Fruit fly (Drosophila melanogaster): Measurements from ENCODE around the gene CG13674.

CG13674 gene

DNA sequence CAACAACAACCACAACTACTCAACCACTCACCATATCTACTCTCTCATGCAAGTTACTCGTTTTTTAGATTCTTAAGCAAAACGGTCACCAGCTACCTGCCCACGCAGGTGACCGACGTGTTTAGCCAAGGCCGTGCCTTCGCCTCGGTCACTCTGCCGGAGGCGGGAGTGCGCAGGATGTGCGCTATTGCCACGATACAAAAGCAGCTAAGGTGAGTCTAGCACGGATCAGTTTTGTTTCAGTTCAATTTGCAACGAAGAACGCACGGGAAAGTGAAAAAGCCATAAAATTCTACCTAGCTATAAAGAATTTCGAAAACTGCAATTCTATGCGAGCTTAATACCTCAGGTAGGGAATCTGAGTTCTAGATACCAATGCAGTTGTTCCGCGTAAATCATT lies 29.5 kb downstream of the CG13674 start:
- no peak for TF ChIP-seq EcR (GFP tag; optimal IDR thresholded peaks at IDR 0.05)
- no peak for TF ChIP-seq fd96Ca (GFP tag; IDR thresholded peaks at IDR 0.05)
- TF ChIP-seq Ets98B (GFP tag; IDR thresholded peaks at IDR 0.05): no peak
- TF ChIP-seq Snoo (tag; optimal IDR thresholded peaks at IDR 0.05): no peak
- no peak for TF ChIP-seq CG8301 (tag; optimal IDR thresholded peaks at IDR 0.05)
- TF ChIP-seq CG9948 (tag; optimal IDR thresholded peaks at IDR 0.05): no peak
- no peak for TF ChIP-seq CG13204 (GFP tag; optimal IDR thresholded peaks at IDR 0.05)
- no peak for TF ChIP-seq CG34367 (tag; optimal IDR thresholded peaks at IDR 0.05)
- no peak for TF ChIP-seq CG4496 (GFP tag; IDR thresholded peaks at IDR 0.05)
- no peak for TF ChIP-seq CG8159 (tag; optimal IDR thresholded peaks at IDR 0.05)

DNA sequence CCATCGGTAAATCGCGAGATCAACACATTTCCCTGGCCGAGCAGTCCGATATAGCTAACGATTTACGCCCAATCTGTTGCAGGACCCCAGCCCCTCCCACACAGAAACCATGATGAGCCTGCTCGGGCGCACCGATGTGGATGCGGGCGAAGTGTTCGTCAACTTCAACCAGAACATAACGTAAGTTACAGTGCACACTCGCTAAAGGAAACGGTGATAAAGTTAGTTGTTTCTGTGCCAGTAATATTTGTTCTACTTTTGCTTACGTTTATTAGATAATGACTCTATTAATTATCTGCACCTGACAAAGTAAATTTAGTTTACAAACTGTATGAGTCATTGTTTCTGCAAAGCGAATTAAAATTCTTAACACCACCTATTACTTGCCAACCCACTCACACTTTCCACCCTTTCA lies 31.4 kb downstream of the CG13674 start:
- TF ChIP-seq CG15710 (tag; optimal IDR thresholded peaks at IDR 0.05): no peak
- TF ChIP-seq rn (GFP tag; IDR thresholded peaks at IDR 0.05): no peak
- peak; percentile 16; the same call in 1 of the 2 replicates for TF ChIP-seq Ets98B (GFP tag; IDR thresholded peaks at IDR 0.05)
- 0 out of 2 replicates have a peak, but pooled peaks have one; percentile 30 for TF ChIP-seq CG32121 (GFP tag; IDR thresholded peaks at IDR 0.05)
- no peak for TF ChIP-seq D1 (tag; optimal IDR thresholded peaks at IDR 0.05)

DNA sequence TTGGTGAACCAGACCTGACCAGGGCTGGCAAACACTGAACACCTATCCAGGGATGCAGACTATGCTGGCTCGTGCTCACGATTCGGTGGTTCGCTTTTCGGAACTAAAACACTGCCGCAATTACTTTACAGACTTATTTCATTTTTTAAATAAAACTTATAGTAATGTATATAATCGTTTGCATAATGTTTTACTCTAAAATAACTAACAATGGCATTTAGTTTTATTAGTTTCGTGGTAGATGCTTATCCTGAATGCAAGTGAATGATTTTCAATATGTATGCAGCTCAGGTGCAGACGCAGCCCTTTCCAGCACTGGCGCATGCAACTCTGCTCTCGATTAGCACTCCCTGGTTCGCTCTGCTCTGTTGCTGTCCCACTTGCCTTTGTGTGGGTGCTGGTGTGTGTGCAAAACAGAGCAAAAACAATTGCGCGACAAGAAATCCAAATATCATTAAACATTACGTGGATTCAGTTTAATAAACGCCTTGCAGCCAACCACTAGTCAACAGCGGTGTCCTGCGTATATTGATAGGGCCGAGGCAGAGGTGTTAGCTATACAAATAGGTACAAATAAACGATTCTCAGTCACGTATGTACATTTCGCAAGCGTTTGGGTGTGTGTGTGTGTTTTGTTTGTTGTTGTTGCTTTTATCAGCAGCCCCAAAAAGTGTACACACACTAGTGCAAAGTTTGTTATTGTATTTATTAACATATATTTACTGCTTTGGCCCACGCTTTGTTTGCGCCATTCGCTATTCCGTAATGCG lies 32.0 kb downstream of the CG13674 start, which contains the start of the genes ERR and Atg18a:
ERR (minus strand) TSS at position 45 of the 770 bp plus-strand sequence.
Atg18a (plus strand) TSS at position 231 of the 770 bp plus-strand sequence.
- TF ChIP-seq CG17806 (tag; optimal IDR thresholded peaks at IDR 0.05) (peak; percentile 73), rn (GFP tag; IDR thresholded peaks at IDR 0.05) (peak; percentile 84), CG13204 (GFP tag; optimal IDR thresholded peaks at IDR 0.05) (no peak), CG8159 (tag; optimal IDR thresholded peaks at IDR 0.05) (peak; percentile 82), gl (tag; optimal IDR thresholded peaks at IDR 0.05) (peak; percentile 19), CG10348 (GFP tag; IDR thresholded peaks at IDR 0.05) (peak; percentile 77), D1 (tag; optimal IDR thresholded peaks at IDR 0.05) (no peak), CG4496 (GFP tag; IDR thresholded peaks at IDR 0.05) (peak; percentile 92), Pif1B (GFP tag; optimal IDR thresholded peaks at IDR 0.05) (peak; percentile 73), CG9948 (tag; optimal IDR thresholded peaks at IDR 0.05) (peak; percentile 73), CG32121 (GFP tag; IDR thresholded peaks at IDR 0.05) (peak; percentile 89), CG12605 (GFP tag; IDR thresholded peaks at IDR 0.05) (peak; percentile 50; the same call in 1 of the 2 replicates), Ets98B (GFP tag; IDR thresholded peaks at IDR 0.05) (peak; percentile 82), EcR (GFP tag; optimal IDR thresholded peaks at IDR 0.05) (no peak), CG15710 (tag; optimal IDR thresholded peaks at IDR 0.05) (peak; percentile 87), Pif1A (GFP tag; optimal IDR thresholded peaks at IDR 0.05) (no peak), CG14655 (GFP tag; optimal IDR thresholded peaks at IDR 0.05) (no peak), CG8301 (tag; optimal IDR thresholded peaks at IDR 0.05) (peak; percentile 74), Snoo (tag; optimal IDR thresholded peaks at IDR 0.05) (peak; percentile 78), fd96Ca (GFP tag; IDR thresholded peaks at IDR 0.05) (peak; percentile 81), CG34367 (tag; optimal IDR thresholded peaks at IDR 0.05) (peak; percentile 69)

DNA sequence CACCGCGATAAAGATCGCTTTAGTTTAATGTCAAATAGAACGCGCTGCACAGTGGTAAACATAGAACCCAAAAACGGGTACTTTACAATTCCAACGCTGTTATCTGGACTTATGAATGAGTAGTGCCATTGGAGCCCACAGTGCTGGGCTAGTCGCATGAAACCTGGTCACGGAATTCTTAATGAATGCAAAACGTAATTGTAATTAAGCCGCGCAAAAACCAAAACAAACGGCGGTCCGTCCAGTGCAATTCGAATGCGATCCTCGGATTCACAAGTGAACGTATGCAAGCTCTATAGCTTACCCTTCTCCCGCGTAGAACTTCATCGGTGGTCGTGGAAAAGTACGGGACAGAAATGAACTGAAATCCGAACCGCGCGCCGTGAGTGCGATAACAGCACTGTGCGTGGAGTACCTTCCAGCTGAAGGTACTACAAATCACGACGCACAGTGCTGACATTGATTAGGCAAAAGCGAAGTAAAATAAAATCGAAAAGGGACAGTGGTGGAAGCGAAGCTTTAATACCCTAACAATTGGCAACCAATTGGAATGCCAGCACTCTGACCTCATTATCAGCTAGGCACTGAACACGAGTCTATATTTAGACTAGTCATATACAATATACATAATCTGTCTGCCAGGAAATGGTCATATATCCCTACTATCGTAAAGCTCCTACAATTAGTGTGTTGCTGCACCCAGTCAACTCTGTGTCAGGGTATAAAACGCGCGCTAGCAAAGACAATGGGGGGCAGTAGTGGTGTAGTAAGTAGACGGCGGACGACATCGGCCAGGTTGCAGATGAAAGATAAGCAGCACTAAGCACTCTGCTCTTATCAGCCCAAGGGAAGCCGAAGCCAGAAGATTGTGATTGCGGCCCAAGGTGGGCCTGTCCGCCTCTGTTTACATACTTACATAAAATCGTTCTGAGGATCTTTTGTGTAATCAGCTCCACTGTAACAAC lies 33.2 kb downstream of the CG13674 start:
- TF ChIP-seq Pif1A (GFP tag; optimal IDR thresholded peaks at IDR 0.05) (no peak), Snoo (tag; optimal IDR thresholded peaks at IDR 0.05) (peak; percentile 42), CG15710 (tag; optimal IDR thresholded peaks at IDR 0.05) (peak; percentile 57), Pif1B (GFP tag; optimal IDR thresholded peaks at IDR 0.05) (peak; percentile 65), CG13204 (GFP tag; optimal IDR thresholded peaks at IDR 0.05) (no peak), EcR (GFP tag; optimal IDR thresholded peaks at IDR 0.05) (peak; percentile 25), CG32121 (GFP tag; IDR thresholded peaks at IDR 0.05) (peak; percentile 42; the same call in 1 of the 2 replicates), CG10348 (GFP tag; IDR thresholded peaks at IDR 0.05) (no peak), CG17806 (tag; optimal IDR thresholded peaks at IDR 0.05) (peak; percentile 33), CG34367 (tag; optimal IDR thresholded peaks at IDR 0.05) (peak; percentile 36), gl (tag; optimal IDR thresholded peaks at IDR 0.05) (no peak), fd96Ca (GFP tag; IDR thresholded peaks at IDR 0.05) (peak; percentile 72), rn (GFP tag; IDR thresholded peaks at IDR 0.05) (no peak), CG4496 (GFP tag; IDR thresholded peaks at IDR 0.05) (peak; percentile 66; the same call in 2 of the 3 replicates), CG9948 (tag; optimal IDR thresholded peaks at IDR 0.05) (peak; percentile 48), Ets98B (GFP tag; IDR thresholded peaks at IDR 0.05) (peak; percentile 53), D1 (tag; optimal IDR thresholded peaks at IDR 0.05) (no peak), CG8159 (tag; optimal IDR thresholded peaks at IDR 0.05) (peak; percentile 74), CG12605 (GFP tag; IDR thresholded peaks at IDR 0.05) (no peak), CG14655 (GFP tag; optimal IDR thresholded peaks at IDR 0.05) (no peak), CG8301 (tag; optimal IDR thresholded peaks at IDR 0.05) (peak; percentile 59)

DNA sequence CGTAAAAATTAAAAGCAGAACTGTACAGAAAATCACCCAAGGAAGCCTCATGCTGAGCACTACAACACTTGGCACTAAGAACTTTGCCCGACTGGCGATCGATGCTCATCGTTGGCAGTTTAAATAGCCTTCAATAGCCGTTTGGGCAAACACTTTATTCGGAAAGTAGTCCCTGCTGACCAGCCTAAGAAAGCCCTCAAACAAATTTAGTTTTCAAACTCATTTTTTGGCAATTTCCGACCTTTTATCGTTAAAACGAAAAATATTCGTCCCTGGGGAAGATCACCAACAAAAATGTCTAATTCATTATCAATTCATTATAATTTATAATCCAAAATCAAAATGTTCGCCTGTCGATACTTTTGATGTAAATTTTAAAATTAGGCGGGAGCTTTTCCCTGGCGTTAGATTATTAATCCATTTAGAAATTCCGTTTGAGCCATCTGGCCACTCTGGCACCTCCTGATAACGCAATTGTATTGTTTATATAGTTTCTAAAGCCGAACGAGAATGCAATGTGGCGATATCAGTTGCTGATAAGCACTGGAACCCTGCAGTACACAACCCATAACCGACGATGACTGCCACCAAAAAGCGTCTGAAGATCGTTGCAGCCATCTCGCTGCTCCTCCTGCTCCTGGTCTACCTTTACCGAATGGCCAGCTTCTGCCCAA lies 38.2 kb downstream of the CG13674 start, which contains the start of the genes mthl7 and Uxs:
mthl7 (minus strand) TSS at position 51 of the 674 bp plus-strand sequence.
Uxs (plus strand) TSS at position 460 of the 674 bp plus-strand sequence.
- TF ChIP-seq gl (tag; optimal IDR thresholded peaks at IDR 0.05) (no peak), CG4496 (GFP tag; IDR thresholded peaks at IDR 0.05) (no peak), rn (GFP tag; IDR thresholded peaks at IDR 0.05) (no peak), EcR (GFP tag; optimal IDR thresholded peaks at IDR 0.05) (no peak), CG9948 (tag; optimal IDR thresholded peaks at IDR 0.05) (no peak), fd96Ca (GFP tag; IDR thresholded peaks at IDR 0.05) (no peak), D1 (tag; optimal IDR thresholded peaks at IDR 0.05) (no peak), CG17806 (tag; optimal IDR thresholded peaks at IDR 0.05) (no peak), Pif1B (GFP tag; optimal IDR thresholded peaks at IDR 0.05) (no peak), CG8159 (tag; optimal IDR thresholded peaks at IDR 0.05) (no peak), CG14655 (GFP tag; optimal IDR thresholded peaks at IDR 0.05) (no peak), Ets98B (GFP tag; IDR thresholded peaks at IDR 0.05) (no peak), CG32121 (GFP tag; IDR thresholded peaks at IDR 0.05) (no peak), Pif1A (GFP tag; optimal IDR thresholded peaks at IDR 0.05) (no peak), CG13204 (GFP tag; optimal IDR thresholded peaks at IDR 0.05) (no peak), CG12605 (GFP tag; IDR thresholded peaks at IDR 0.05) (no peak)
